Worm (Caenorhabditis elegans) whole organism, young adult: ENCODE data around the gene srt-34.

Source experiments
- B0019.2 ChIP-seq: fragments of 200-800 bp; sonication (Bioruptor generic); conservative IDR thresholded peaks from 2 replicates; pipeline ENCODE4 v1.3.6; 2022; ENCODE audit warnings: missing genetic modification reagents, missing genetic modification characterization, missing compliant biosample characterization
- B0336.3 ChIP-seq: fragments of 200-800 bp; sonication (Bioruptor generic); IDR thresholded peaks from 2 replicates; pipeline ENCODE4 v1.3.6; 2022; ENCODE audit warnings: missing genetic modification characterization, missing compliant biosample characterization
- F39B2.1 ChIP-seq: fragments of 200-800 bp; sonication (Bioruptor generic); IDR thresholded peaks from 2 replicates; pipeline ENCODE4 v1.3.6; 2022; ENCODE audit warnings: missing genetic modification reagents, missing genetic modification characterization, missing compliant biosample characterization
- F55B11.4 ChIP-seq: sonication (generic microtip); optimal IDR thresholded peaks from 2 replicates; lab custom pipeline; 2016; ENCODE audit warnings: missing compliant biosample characterization, missing genetic modification characterization, borderline replicate concordance; ENCODE audit not compliant: insufficient read depth
- K12H6.12 ChIP-seq: fragments of 200-800 bp; sonication (Bioruptor generic); optimal IDR thresholded peaks from 2 replicates; lab custom pipeline; 2018; ENCODE audit warnings: mild to moderate bottlenecking, missing genetic modification characterization, missing compliant biosample characterization
- Y53G8AR.9 ChIP-seq: fragments of 200-800 bp; sonication (Bioruptor generic); conservative IDR thresholded peaks from 2 replicates; pipeline ENCODE4 v1.3.6; 2022; ENCODE audit warnings: missing genetic modification reagents, missing genetic modification characterization, missing compliant biosample characterization
- Y79H2A.3 ChIP-seq: fragments of 200-800 bp; sonication (Bioruptor generic); conservative IDR thresholded peaks from 2 replicates; pipeline ENCODE4 v1.3.6; 2022; ENCODE audit warnings: missing genetic modification reagents, missing genetic modification characterization, missing compliant biosample characterization
- aptf-2 ChIP-seq: fragments of 200-800 bp; sonication (Bioruptor generic); conservative IDR thresholded peaks from 2 replicates; pipeline ENCODE4 v1.3.6; 2022; ENCODE audit warnings: missing genetic modification reagents, missing genetic modification characterization, missing compliant biosample characterization
- athp-1 ChIP-seq: sonication (generic microtip); optimal IDR thresholded peaks from 2 replicates; lab custom pipeline; 2017; ENCODE audit warnings: mild to moderate bottlenecking, missing genetic modification characterization, missing compliant biosample characterization
- attf-3 ChIP-seq: fragments of 200-800 bp; sonication (Bioruptor generic); conservative IDR thresholded peaks from 2 replicates; pipeline ENCODE4 v1.3.6; 2022; ENCODE audit warnings: missing genetic modification reagents, missing genetic modification characterization, missing compliant biosample characterization
- bed-2 ChIP-seq: fragments of 200-800 bp; sonication (Bioruptor generic); IDR thresholded peaks from 2 replicates; pipeline ENCODE4 v1.3.6; 2022; ENCODE audit warnings: missing genetic modification reagents, missing genetic modification characterization, missing compliant biosample characterization
- cebp-1 ChIP-seq, 2 experiments: fragments of 200-800 bp in 1 of 2; sonication (Bioruptor generic) in 1 of 2; sonication (generic microtip) in 1 of 2; IDR thresholded peaks in 1 of 2; optimal IDR thresholded peaks in 1 of 2; 2 replicates each; pipeline versions ENCODE4 v1.3.6 to Lab custom; 2017 to 2022; ENCODE audit warnings: missing compliant biosample characterization in 2 of 2, missing genetic modification characterization in 2 of 2, mild to moderate bottlenecking in 1 of 2, missing genetic modification reagents in 1 of 2, moderate library complexity in 1 of 2
- ceh-79 ChIP-seq: sonication (generic microtip); optimal IDR thresholded peaks from 2 replicates; lab custom pipeline; 2017; ENCODE audit warnings: mild to moderate bottlenecking, missing genetic modification characterization, missing compliant biosample characterization
- egl-18 ChIP-seq: fragments of 200-800 bp; sonication (Bioruptor generic); IDR thresholded peaks from 2 replicates; pipeline ENCODE4 v1.3.6; 2022; ENCODE audit warnings: missing genetic modification reagents, missing genetic modification characterization, missing compliant biosample characterization
- him-1 ChIP-seq: sonication (generic microtip); optimal IDR thresholded peaks from 2 replicates; lab custom pipeline; 2016; ENCODE audit warnings: missing genotype, missing genetic modification reagents, missing genetic modification characterization, missing compliant biosample characterization
- hlh-12 ChIP-seq: sonication (generic microtip); optimal IDR thresholded peaks from 2 replicates; lab custom pipeline; 2016; ENCODE audit warnings: missing genetic modification characterization, missing compliant biosample characterization
- hsf-1 ChIP-seq: fragments of 200-800 bp; sonication (Bioruptor generic); IDR thresholded peaks from 2 replicates; pipeline ENCODE4 v1.3.6; 2022; ENCODE audit warnings: missing genetic modification reagents, missing genetic modification characterization, missing compliant biosample characterization
- lin-26 ChIP-seq: fragments of 200-800 bp; sonication (Bioruptor generic); IDR thresholded peaks from 2 replicates; pipeline ENCODE4 v1.3.6; 2022; ENCODE audit warnings: missing genetic modification reagents, missing genetic modification characterization, missing compliant biosample characterization
- lsy-27 ChIP-seq: sonication (generic microtip); optimal IDR thresholded peaks from 2 replicates; lab custom pipeline; 2017; ENCODE audit warnings: missing genetic modification characterization, mild to moderate bottlenecking, missing compliant biosample characterization, antibody characterized with exemption, missing genotype, borderline replicate concordance; ENCODE audit not compliant: insufficient read depth
- madf-10 ChIP-seq: sonication (generic microtip); optimal IDR thresholded peaks from 2 replicates; lab custom pipeline; 2016; ENCODE audit warnings: mild to moderate bottlenecking, missing genetic modification characterization, missing compliant biosample characterization
- mcd-1 ChIP-seq: fragments of 200-800 bp; sonication (Bioruptor generic); IDR thresholded peaks from 2 replicates; pipeline ENCODE4 v1.3.6; 2022; ENCODE audit warnings: missing genetic modification reagents, missing genetic modification characterization, missing compliant biosample characterization
- nfya-1 ChIP-seq: sonication (generic microtip); optimal IDR thresholded peaks from 2 replicates; lab custom pipeline; 2017; ENCODE audit warnings: antibody characterized with exemption, missing compliant biosample characterization, missing genetic modification characterization, borderline replicate concordance; ENCODE audit not compliant: insufficient read depth
- nhr-27 ChIP-seq: fragments of 200-800 bp; sonication (Bioruptor generic); optimal IDR thresholded peaks from 2 replicates; lab custom pipeline; 2018; ENCODE audit warnings: mild to moderate bottlenecking, missing genetic modification characterization, moderate library complexity, missing compliant biosample characterization
- nhr-80 ChIP-seq: sonication (generic microtip); optimal IDR thresholded peaks from 2 replicates; lab custom pipeline; 2016; ENCODE audit warnings: missing genetic modification characterization, missing compliant biosample characterization
- pbrm-1 ChIP-seq: fragments of 200-800 bp; sonication (Bioruptor generic); IDR thresholded peaks from 2 replicates; pipeline ENCODE4 v1.3.6; 2022; ENCODE audit warnings: missing genetic modification reagents, missing genetic modification characterization, missing compliant biosample characterization
- repo-1 ChIP-seq: sonication (generic microtip); optimal IDR thresholded peaks from 2 replicates; lab custom pipeline; 2017; ENCODE audit warnings: mild to moderate bottlenecking, missing genetic modification characterization, missing compliant biosample characterization
- sea-2 ChIP-seq: fragments of 200-800 bp; sonication (Bioruptor generic); IDR thresholded peaks from 2 replicates; pipeline ENCODE4 v1.3.6; 2022; ENCODE audit warnings: missing genetic modification characterization, missing compliant biosample characterization
- snpc-1.1 ChIP-seq: sonication (generic microtip); optimal IDR thresholded peaks from 2 replicates; lab custom pipeline; 2017; ENCODE audit warnings: missing genetic modification characterization, mild to moderate bottlenecking, missing compliant biosample characterization, antibody characterized with exemption, moderate library complexity, missing genotype, missing genetic modification reagents; ENCODE audit not compliant: insufficient read depth
- tbx-9 ChIP-seq: sonication (generic microtip); optimal IDR thresholded peaks from 2 replicates; lab custom pipeline; 2016; ENCODE audit warnings: borderline replicate concordance, missing genetic modification characterization, inconsistent platforms, missing compliant biosample characterization
- zfh-2 ChIP-seq: fragments of 200-800 bp; sonication (Bioruptor generic); conservative IDR thresholded peaks from 2 replicates; pipeline ENCODE4 v1.3.6; 2022; ENCODE audit warnings: missing genetic modification reagents, missing genetic modification characterization, missing compliant biosample characterization
- zim-3 ChIP-seq: sonication (generic microtip); optimal IDR thresholded peaks from 2 replicates; lab custom pipeline; 2017; ENCODE audit warnings: mild to moderate bottlenecking, missing genetic modification characterization, moderate library complexity, missing compliant biosample characterization
- ztf-22 ChIP-seq: fragments of 200-800 bp; sonication (Bioruptor generic); optimal IDR thresholded peaks from 2 replicates; lab custom pipeline; 2018; ENCODE audit warnings: mild to moderate bottlenecking, missing genetic modification characterization, moderate library complexity, missing compliant biosample characterization
- ztf-3 ChIP-seq: fragments of 200-800 bp; sonication (Bioruptor generic); optimal IDR thresholded peaks from 2 replicates; lab custom pipeline; 2018; ENCODE audit warnings: mild to moderate bottlenecking, missing genetic modification characterization, missing compliant biosample characterization
- ztf-6 ChIP-seq: fragments of 200-800 bp; sonication (Bioruptor generic); IDR thresholded peaks from 2 replicates; pipeline ENCODE4 v1.3.6; 2022; ENCODE audit warnings: missing genetic modification reagents, missing genetic modification characterization, missing compliant biosample characterization

The srt-34 gene

DNA sequence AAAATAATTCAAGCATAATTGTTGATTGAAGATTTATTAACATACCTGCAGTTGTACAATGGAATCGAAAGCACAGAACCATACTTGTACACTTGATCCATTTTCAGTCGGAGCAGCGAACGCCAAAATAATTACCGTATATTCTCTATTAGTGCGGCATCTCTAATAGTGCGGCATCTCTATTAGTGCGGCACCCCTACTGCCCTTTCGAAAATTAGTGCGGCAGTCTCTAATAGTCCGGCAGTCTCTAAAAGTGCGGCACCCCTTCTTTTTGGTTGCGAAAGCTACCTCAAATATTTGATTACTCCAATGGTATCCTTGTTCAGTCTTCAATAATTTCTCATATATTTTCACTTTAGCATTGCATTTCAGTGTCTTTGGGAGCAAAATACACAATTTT lies at the start of gene srt-34:
Gene srt-34 (minus strand): TSS at position 101 of the 400 bp plus-strand sequence.
- TF ChIP-seq hsf-1 (GFP tag; lab: Robert Waterston, UW) = no peak
- TF ChIP-seq zfh-2 (GFP tag; lab: Robert Waterston, UW) = no peak
- TF ChIP-seq egl-18 = no peak
- no peak for TF ChIP-seq repo-1 (tag; lab: Kevin White, UChicago)
- TF ChIP-seq F55B11.4 = no peak
- no peak for TF ChIP-seq ztf-6 (GFP tag; lab: Robert Waterston, UW)
- TF ChIP-seq madf-10 (tag; lab: Kevin White, UChicago) = no peak
- TF ChIP-seq K12H6.12 = no peak
- TF ChIP-seq nhr-27 = no peak
- no peak for TF ChIP-seq nfya-1 (tag; lab: Kevin White, UChicago)
- no peak for TF ChIP-seq him-1 (tag; lab: Kevin White, UChicago)

DNA sequence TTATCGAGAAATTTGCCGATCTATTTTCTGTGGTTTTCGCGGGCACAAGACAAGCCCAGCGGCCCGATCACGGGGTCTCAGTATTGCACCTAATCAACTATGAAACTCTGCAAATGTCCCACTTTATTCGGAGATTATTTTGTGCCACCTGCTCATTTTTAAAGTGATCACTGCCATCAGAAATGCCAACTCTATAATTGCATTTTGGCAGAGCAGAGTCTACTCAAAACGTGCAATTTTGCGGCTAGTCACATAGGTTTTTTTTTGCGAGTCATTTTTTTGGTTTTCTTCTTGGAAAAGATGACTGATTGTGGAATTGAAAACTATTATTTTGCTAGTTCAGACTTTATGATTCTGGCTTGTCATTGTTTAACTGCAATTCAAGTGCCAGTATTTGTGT lies 46.9 kb upstream of the srt-34 start, which contains the start of gene srh-240:
Gene srh-240 (plus strand): TSS at position 301 of the 400 bp plus-strand sequence.
- TF ChIP-seq ztf-22 (GFP tag; lab: Kevin White, UChicago) (no peak), cebp-1 (GFP tag; IDR thresholded peaks at IDR 0.05; lab: Robert Waterston, UW) (no peak), cebp-1 (tag; optimal IDR thresholded peaks at IDR 0.05; lab: Kevin White, UChicago) (no peak), nhr-27 (no peak), sea-2 (GFP tag; lab: Robert Waterston, UW) (no peak), hsf-1 (GFP tag; lab: Robert Waterston, UW) (no peak), B0019.2 (GFP tag; lab: Robert Waterston, UW) (no peak), Y53G8AR.9 (GFP tag; lab: Robert Waterston, UW) (no peak), B0336.3 (GFP tag; lab: Robert Waterston, UW) (no peak), mcd-1 (GFP tag; lab: Robert Waterston, UW) (no peak), egl-18 (no peak), lin-26 (GFP tag; lab: Robert Waterston, UW) (no peak), tbx-9 (tag; lab: Kevin White, UChicago) (no peak), aptf-2 (GFP tag; lab: Robert Waterston, UW) (no peak), hlh-12 (no peak), zfh-2 (GFP tag; lab: Robert Waterston, UW) (no peak), Y79H2A.3 (no peak), F39B2.1 (GFP tag; lab: Robert Waterston, UW) (no peak), nhr-80 (tag; lab: Kevin White, UChicago) (no peak), ztf-3 (GFP tag; lab: Kevin White, UChicago) (no peak), lsy-27 (tag; lab: Kevin White, UChicago) (no peak)
- TF ChIP-seq, all 124 proteins: peak for 0

DNA sequence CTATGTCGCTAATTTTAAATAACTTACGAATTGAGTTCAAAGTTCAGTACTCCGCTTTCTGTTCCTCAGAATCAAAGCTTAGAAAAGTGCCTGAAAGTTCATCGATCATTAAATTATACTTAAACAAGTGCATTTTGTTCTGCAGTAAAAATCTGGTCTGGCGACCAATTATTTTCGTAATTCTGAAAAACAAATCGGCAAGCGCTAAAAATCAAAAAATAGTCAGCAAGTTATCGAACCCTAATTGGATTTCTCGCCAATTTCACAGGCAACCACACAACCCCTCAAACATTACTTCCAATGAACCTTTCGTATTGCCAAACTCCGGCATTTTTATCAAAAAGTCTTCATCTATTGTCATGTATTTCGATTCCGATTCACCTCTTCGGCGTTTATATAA lies 45.0 kb upstream of the srt-34 start, which contains the start of gene srh-272:
Gene srh-272 (plus strand): TSS at position 301 of the 400 bp plus-strand sequence.
- TF ChIP-seq pbrm-1 = no peak

DNA sequence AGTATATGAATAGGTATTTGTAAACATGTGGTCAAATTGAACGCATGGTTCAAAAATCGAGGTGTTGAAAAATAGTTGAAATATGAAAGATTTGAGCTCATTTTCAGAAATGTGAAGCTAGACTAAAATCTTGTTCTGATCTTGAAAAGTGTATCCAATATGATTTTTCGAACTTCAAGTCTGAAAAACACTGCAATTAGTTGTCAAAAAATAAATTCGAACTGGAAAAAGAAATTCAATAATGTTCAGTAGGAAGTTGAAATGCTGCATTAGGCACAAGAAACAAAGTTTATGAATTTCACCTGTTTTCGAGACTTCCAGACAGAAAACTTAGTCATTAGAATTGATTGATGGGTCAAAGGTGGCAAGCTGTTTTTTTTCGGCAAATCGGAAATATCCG lies 43.5 kb upstream of the srt-34 start, which contains the start of gene srh-270:
Gene srh-270 (minus strand): TSS at position 101 of the 400 bp plus-strand sequence.
- TF ChIP-seq snpc-1.1 = no peak

DNA sequence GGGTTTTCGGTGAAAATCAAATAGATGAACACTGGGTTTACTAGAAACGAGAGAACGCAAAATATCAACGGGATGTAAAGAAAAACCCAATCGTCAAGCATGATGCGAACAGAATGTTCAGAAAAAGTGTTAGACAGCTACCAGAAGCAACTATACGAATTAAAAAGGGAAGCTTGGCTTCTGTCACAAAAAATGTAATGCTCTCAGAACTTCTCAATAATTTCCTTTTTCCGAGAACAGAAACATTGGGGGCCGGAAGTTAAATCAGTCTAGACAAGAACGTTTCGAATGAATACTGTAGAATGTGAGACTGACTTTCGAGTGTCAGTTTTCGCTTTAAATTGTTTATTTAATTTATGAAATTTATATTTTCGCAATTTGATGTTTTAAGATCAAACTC lies 41.7 kb upstream of the srt-34 start, which contains the start of gene srj-54:
Gene srj-54 (minus strand): TSS at position 101 of the 400 bp plus-strand sequence.
- TF ChIP-seq athp-1 (tag; lab: Kevin White, UChicago) (no peak), attf-3 (GFP tag; lab: Robert Waterston, UW) (no peak), bed-2 (no peak), ceh-79 (no peak), zim-3 (no peak)
- TF ChIP-seq, all 124 proteins: peak for 0
